Worm (Caenorhabditis elegans) whole organism, L1 larva: ENCODE measurements around the gene nspd-3.

Experiments used
- C04F5.9 ChIP-seq: sonication (generic microtip); optimal IDR thresholded peaks from 2 replicates; lab custom pipeline; 2016; ENCODE audit warnings: missing genetic modification characterization, missing compliant biosample characterization
- C34B4.2 ChIP-seq: sonication (generic microtip); optimal IDR thresholded peaks from 2 replicates; lab custom pipeline; 2017; ENCODE audit warnings: mild to moderate bottlenecking, missing genetic modification characterization, missing compliant biosample characterization
- F16B12.6 ChIP-seq: fragments of 150-350 bp; optimal IDR thresholded peaks from 2 replicates; lab custom pipeline; 2014; ENCODE audit warnings: missing biosample characterization, missing genetic modification characterization
- Y116A8C.19 ChIP-seq: sonication (generic microtip); optimal IDR thresholded peaks from 2 replicates; lab custom pipeline; 2016; ENCODE audit warnings: missing compliant biosample characterization, missing genetic modification characterization, borderline replicate concordance
- aha-1 ChIP-seq: fragments of 150-350 bp; optimal IDR thresholded peaks from 2 replicates; lab custom pipeline; 2014; ENCODE audit warnings: missing biosample characterization, missing genetic modification characterization
- alr-1 ChIP-seq: fragments of 200-800 bp; sonication (Bioruptor generic); optimal IDR thresholded peaks from 2 replicates; lab custom pipeline; 2018; ENCODE audit warnings: borderline replicate concordance, mild to moderate bottlenecking, missing genetic modification characterization, missing compliant biosample characterization
- aly-2 ChIP-seq: fragments of 150-350 bp; optimal IDR thresholded peaks from 2 replicates; lab custom pipeline; 2014; ENCODE audit warnings: missing biosample characterization, missing genetic modification characterization
- ceh-8 ChIP-seq: fragments of 200-800 bp; sonication (Bioruptor generic); optimal IDR thresholded peaks from 2 replicates; lab custom pipeline; 2018; ENCODE audit warnings: mild to moderate bottlenecking, missing genetic modification characterization, moderate library complexity, missing compliant biosample characterization
- ceh-82 ChIP-seq, 3 experiments: fragments of 150-350 bp in 1 of 3; sonication (generic microtip) in 2 of 3; optimal IDR thresholded peaks; 2 replicates each; lab custom pipeline; 2014 to 2017; ENCODE audit warnings: missing biosample characterization in 3 of 3, missing genetic modification characterization in 3 of 3
- ceh-90 ChIP-seq: sonication (generic microtip); optimal IDR thresholded peaks from 2 replicates; lab custom pipeline; 2016; ENCODE audit warnings: missing genetic modification characterization, missing compliant biosample characterization
- efl-1 ChIP-seq, 4 experiments: fragments of 150-350 bp; optimal IDR thresholded peaks in 3 of 4; peaks in 1 of 4; 1 replicate in 1 of 4; 2 replicates in 3 of 4; lab custom pipeline; 2014; ENCODE audit warnings: missing biosample characterization in 2 of 4, missing genetic modification characterization in 2 of 4, missing genetic modification reagents in 2 of 4
- egl-13 ChIP-seq: sonication (generic microtip); optimal IDR thresholded peaks from 2 replicates; lab custom pipeline; 2016; ENCODE audit warnings: missing genotype, missing genetic modification reagents, missing genetic modification characterization, missing compliant biosample characterization
- egl-27 ChIP-seq, 2 experiments: fragments of 150-350 bp in 1 of 2; sonication (generic microtip); optimal IDR thresholded peaks; 3 replicates each; lab custom pipeline; 2017 to 2018; ENCODE audit warnings: missing biosample characterization in 2 of 2, missing genetic modification characterization in 2 of 2, missing genetic modification reagents in 2 of 2
- ets-5 ChIP-seq: fragments of 200-800 bp; sonication (Bioruptor generic); IDR thresholded peaks from 2 replicates; pipeline ENCODE4 v1.3.6; 2022; ENCODE audit warnings: missing genetic modification characterization, missing compliant biosample characterization
- fkh-10 ChIP-seq: sonication (generic microtip); optimal IDR thresholded peaks from 2 replicates; lab custom pipeline; 2017; ENCODE audit warnings: missing biosample characterization, missing genetic modification reagents, missing genetic modification characterization
- fkh-8 ChIP-seq: sonication (generic microtip); optimal IDR thresholded peaks from 2 replicates; lab custom pipeline; 2016; ENCODE audit warnings: mild to moderate bottlenecking, missing genetic modification characterization, missing compliant biosample characterization
- grh-1 ChIP-seq: fragments of 200-800 bp; sonication (Bioruptor generic); IDR thresholded peaks from 2 replicates; pipeline ENCODE4 v1.3.6; 2022; ENCODE audit warnings: missing genetic modification reagents, missing genetic modification characterization, missing compliant biosample characterization
- hlh-4 ChIP-seq: sonication (generic microtip); optimal IDR thresholded peaks from 2 replicates; lab custom pipeline; 2016; ENCODE audit warnings: mild to moderate bottlenecking, missing genetic modification characterization, missing compliant biosample characterization
- hpl-2 ChIP-seq: fragments of 150-350 bp; optimal IDR thresholded peaks from 2 replicates; lab custom pipeline; 2014; ENCODE audit warnings: missing biosample characterization, missing genetic modification reagents, missing genetic modification characterization
- isw-1 ChIP-seq: fragments of 200-800 bp; sonication (Bioruptor generic); IDR thresholded peaks from 2 replicates; pipeline ENCODE4 v1.3.6; 2022; ENCODE audit warnings: missing genetic modification characterization, missing compliant biosample characterization
- lin-15B ChIP-seq: fragments of 150-350 bp; sonication (generic microtip); optimal IDR thresholded peaks from 3 replicates; lab custom pipeline; 2014; ENCODE audit warnings: missing biosample characterization, missing genetic modification characterization
- lin-35 ChIP-seq, 2 experiments: fragments of 150-350 bp; optimal IDR thresholded peaks; 2 replicates each; lab custom pipeline; 2014; ENCODE audit warnings: missing biosample characterization in 2 of 2, missing genetic modification characterization in 2 of 2, missing genetic modification reagents in 2 of 2
- lin-39 ChIP-seq: fragments of 150-350 bp; optimal IDR thresholded peaks from 2 replicates; lab custom pipeline; 2014; ENCODE audit warnings: missing biosample characterization, missing genetic modification reagents, missing genetic modification characterization
- lir-3 ChIP-seq: sonication (generic microtip); optimal IDR thresholded peaks from 2 replicates; lab custom pipeline; 2016; ENCODE audit warnings: mild to moderate bottlenecking, missing genetic modification characterization, moderate library complexity, missing compliant biosample characterization; ENCODE audit not compliant: poor library complexity
- lsy-2 ChIP-seq, 2 experiments: fragments of 150-350 bp; optimal IDR thresholded peaks; 2 replicates each; lab custom pipeline; 2014; ENCODE audit warnings: missing biosample characterization in 2 of 2, missing genetic modification characterization in 2 of 2
- mab-9 ChIP-seq: fragments of 200-800 bp; sonication (Bioruptor generic); IDR thresholded peaks from 2 replicates; pipeline ENCODE4 v1.3.6; 2022; ENCODE audit warnings: missing genetic modification reagents, missing genetic modification characterization, missing compliant biosample characterization
- mdl-1 ChIP-seq, 2 experiments: fragments of 150-350 bp; optimal IDR thresholded peaks; 2 replicates each; lab custom pipeline; 2014 to 2017; ENCODE audit warnings: missing biosample characterization in 2 of 2, missing genetic modification characterization in 2 of 2, inconsistent platforms in 1 of 2
- mef-2 ChIP-seq: fragments of 150-350 bp; optimal IDR thresholded peaks from 2 replicates; lab custom pipeline; 2014; ENCODE audit warnings: missing biosample characterization, missing genetic modification characterization
- mep-1 ChIP-seq: fragments of 150-350 bp; optimal IDR thresholded peaks from 2 replicates; lab custom pipeline; 2014; ENCODE audit warnings: missing biosample characterization, missing genetic modification characterization
- nhr-12 ChIP-seq: sonication (generic microtip); optimal IDR thresholded peaks from 2 replicates; lab custom pipeline; 2017; ENCODE audit warnings: missing biosample characterization, missing genetic modification characterization
- nhr-19 ChIP-seq: fragments of 200-800 bp; sonication (Bioruptor generic); conservative IDR thresholded peaks from 2 replicates; pipeline ENCODE4 v1.3.6; 2022; ENCODE audit warnings: missing genetic modification characterization, missing compliant biosample characterization
- nhr-20 ChIP-seq: sonication (generic microtip); optimal IDR thresholded peaks from 2 replicates; lab custom pipeline; 2016; ENCODE audit warnings: mild to moderate bottlenecking, missing genetic modification characterization, missing compliant biosample characterization
- nhr-28 ChIP-seq: fragments of 150-350 bp; optimal IDR thresholded peaks from 2 replicates; lab custom pipeline; 2014; ENCODE audit warnings: missing biosample characterization, missing genetic modification characterization
- nhr-47 ChIP-seq: sonication (generic microtip); optimal IDR thresholded peaks from 2 replicates; lab custom pipeline; 2016; ENCODE audit warnings: mild to moderate bottlenecking, missing genetic modification characterization, moderate library complexity, missing compliant biosample characterization
- nhr-71 ChIP-seq: sonication (generic microtip); optimal IDR thresholded peaks from 2 replicates; lab custom pipeline; 2016; ENCODE audit warnings: mild to moderate bottlenecking, missing genetic modification characterization, moderate library complexity, missing compliant biosample characterization
- nhr-77 ChIP-seq: fragments of 150-350 bp; optimal IDR thresholded peaks from 2 replicates; lab custom pipeline; 2014; ENCODE audit warnings: missing biosample characterization, missing genetic modification characterization
- pag-3 ChIP-seq: sonication (generic microtip); optimal IDR thresholded peaks from 2 replicates; lab custom pipeline; 2017; ENCODE audit warnings: missing genetic modification characterization, mild to moderate bottlenecking, missing compliant biosample characterization, antibody characterized with exemption, borderline replicate concordance; ENCODE audit not compliant: insufficient read depth
- pax-3 ChIP-seq: fragments of 200-800 bp; sonication (Bioruptor generic); optimal IDR thresholded peaks from 2 replicates; lab custom pipeline; 2018; ENCODE audit warnings: mild to moderate bottlenecking, missing genetic modification characterization, moderate library complexity, missing compliant biosample characterization
- rnt-1 ChIP-seq: sonication (generic microtip); optimal IDR thresholded peaks from 2 replicates; lab custom pipeline; 2016; ENCODE audit warnings: mild to moderate bottlenecking, missing genetic modification characterization, moderate library complexity, missing compliant biosample characterization
- skn-1 ChIP-seq: fragments of 150-350 bp; optimal IDR thresholded peaks from 2 replicates; lab custom pipeline; 2014; ENCODE audit warnings: missing biosample characterization, missing genetic modification characterization
- sox-4 ChIP-seq: sonication (generic microtip); optimal IDR thresholded peaks from 2 replicates; lab custom pipeline; 2016; ENCODE audit warnings: missing genetic modification characterization, missing compliant biosample characterization
- sptf-1 ChIP-seq: fragments of 150-350 bp; optimal IDR thresholded peaks from 2 replicates; lab custom pipeline; 2014; ENCODE audit warnings: missing biosample characterization, missing genetic modification characterization
- tbx-2 ChIP-seq: sonication (generic microtip); optimal IDR thresholded peaks from 2 replicates; lab custom pipeline; 2016; ENCODE audit warnings: missing genetic modification characterization, missing compliant biosample characterization
- unc-130 ChIP-seq: fragments of 150-350 bp; optimal IDR thresholded peaks from 2 replicates; lab custom pipeline; 2017; ENCODE audit warnings: missing biosample characterization, missing genetic modification characterization, inconsistent platforms
- unc-30 ChIP-seq: sonication (generic microtip); optimal IDR thresholded peaks from 2 replicates; lab custom pipeline; 2017; ENCODE audit warnings: missing biosample characterization, missing genetic modification characterization
- unc-62 ChIP-seq: fragments of 150-350 bp; optimal IDR thresholded peaks from 2 replicates; lab custom pipeline; 2014; ENCODE audit warnings: missing biosample characterization, missing genetic modification reagents, missing genetic modification characterization
- vab-15 ChIP-seq: sonication (generic microtip); optimal IDR thresholded peaks from 2 replicates; lab custom pipeline; 2017; ENCODE audit warnings: missing genotype, mild to moderate bottlenecking, missing genetic modification characterization, missing compliant biosample characterization

nspd-3 gene

ce11 chrIV:5209390-5209789 lies 46.5 kb upstream of the nspd-3 start, which contains the start of the genes Y59E9AL.36 and nbet-1 (continued):
- TF ChIP-seq lin-39 (tag; lab: Kevin White, UChicago) = peak; percentile 13
- TF ChIP-seq unc-130 = peak; percentile 89
- no peak for TF ChIP-seq ceh-90 (tag; lab: Kevin White, UChicago)
- TF ChIP-seq mab-9 = no peak
- peak; percentile 56 for TF ChIP-seq vab-15
- TF ChIP-seq nhr-19 (GFP tag; lab: Robert Waterston, UW) = peak; percentile 53
- no peak for TF ChIP-seq aha-1
- TF ChIP-seq nhr-28 (tag; lab: Kevin White, UChicago) = no peak
- TF ChIP-seq aly-2 (tag; lab: Kevin White, UChicago) = no peak
- peak; percentile 41 for TF ChIP-seq C04F5.9 (tag; lab: Kevin White, UChicago)
- TF ChIP-seq Y116A8C.19 = no peak
- TF ChIP-seq efl-1 (optimal IDR thresholded peaks at IDR 0.05; lab: Kevin White, UChicago) = peak; percentile 89 to 91
- peak; percentile 89 to 99 for TF ChIP-seq efl-1 (GFP tag; optimal IDR thresholded peaks at IDR 0.05 in 1 of 2; lab: Kevin White, UChicago)
- no peak for TF ChIP-seq unc-62
- TF ChIP-seq pag-3 (tag; lab: Kevin White, UChicago) = no peak
- peak in 1 of 2 experiments; percentile 78 for TF ChIP-seq mdl-1 (tag; optimal IDR thresholded peaks at IDR 0.05; lab: Kevin White, UChicago)
- TF ChIP-seq lin-15B (tag; lab: Kevin White, UChicago) = peak; percentile 97
- TF ChIP-seq hlh-4 (tag; lab: Kevin White, UChicago) = no peak
- no peak for TF ChIP-seq C34B4.2 (tag; lab: Kevin White, UChicago)
- peak; percentile 55 for TF ChIP-seq fkh-8 (tag; lab: Kevin White, UChicago)
- TF ChIP-seq pax-3 (tag; lab: Kevin White, UChicago) = no peak
- no peak for TF ChIP-seq nhr-12
- peak; percentile 72 for TF ChIP-seq nhr-20
- TF ChIP-seq egl-27 (tag; optimal IDR thresholded peaks at IDR 0.05; lab: Kevin White, UChicago) = no peak
- peak; percentile 15 for TF ChIP-seq hpl-2 (GFP tag; lab: Kevin White, UChicago)
- no peak for TF ChIP-seq egl-13 (tag; lab: Kevin White, UChicago)
- TF ChIP-seq ets-5 (GFP tag; lab: Robert Waterston, UW) = no peak
- peak; percentile 82 for TF ChIP-seq nhr-71 (tag; lab: Kevin White, UChicago)
- peak; percentile 97 for TF ChIP-seq F16B12.6
- peak; percentile 39 to 90 (median 68) for TF ChIP-seq ceh-82 (tag; optimal IDR thresholded peaks at IDR 0.05; lab: Kevin White, UChicago)
- TF ChIP-seq unc-30 (tag; lab: Kevin White, UChicago) = no peak
- TF ChIP-seq mef-2 (tag; lab: Kevin White, UChicago) = no peak
- no peak for TF ChIP-seq lir-3
- peak; percentile 70 for TF ChIP-seq tbx-2 (tag; lab: Kevin White, UChicago)
- TF ChIP-seq rnt-1 (tag; lab: Kevin White, UChicago) = peak; percentile 84
- TF ChIP-seq isw-1 (GFP tag; lab: Robert Waterston, UW) = peak; percentile 64
- no peak for TF ChIP-seq sox-4 (tag; lab: Kevin White, UChicago)
- TF ChIP-seq fkh-10 (GFP tag; lab: Kevin White, UChicago) = no peak
- peak; percentile 81 to 90 for TF ChIP-seq lsy-2 (tag; optimal IDR thresholded peaks at IDR 0.05; lab: Kevin White, UChicago)
- TF ChIP-seq mep-1 = peak; percentile 86
- peak; percentile 70 for TF ChIP-seq skn-1 (tag; lab: Kevin White, UChicago)
- no peak for TF ChIP-seq ceh-8 (GFP tag; lab: Kevin White, UChicago)
- TF ChIP-seq lin-35 (GFP tag; optimal IDR thresholded peaks at IDR 0.05; lab: Kevin White, UChicago) = peak; percentile 86 to 95
- peak; percentile 85 for TF ChIP-seq nhr-47
- TF ChIP-seq grh-1 (GFP tag; lab: Robert Waterston, UW) = peak; percentile 65
- TF ChIP-seq sptf-1 (tag; lab: Kevin White, UChicago) = no peak
- no peak for TF ChIP-seq alr-1 (tag; lab: Kevin White, UChicago)
- peak; percentile 64 for TF ChIP-seq nhr-77
